Worm (Caenorhabditis elegans): ENCODE data around the gene aqp-3.

The aqp-3 gene

DNA sequence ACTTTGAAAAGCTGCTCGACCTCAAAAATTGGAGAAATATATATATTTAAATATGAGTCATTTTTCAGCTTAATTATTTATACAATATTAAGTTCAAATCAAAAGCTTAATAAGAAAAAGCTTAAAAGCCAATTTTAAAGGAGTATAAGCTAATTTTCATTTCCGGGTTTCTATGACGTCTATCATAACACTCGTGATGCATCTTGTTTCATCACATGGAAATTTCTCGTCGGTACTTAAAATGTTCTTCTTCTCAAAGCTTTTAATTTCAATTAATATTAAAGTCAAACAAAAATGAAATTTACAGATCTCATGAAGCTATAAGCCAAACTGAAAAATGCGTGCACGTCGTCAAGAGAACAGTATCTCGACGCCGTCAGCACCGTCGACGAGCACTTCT is 46.5 kb downstream of the aqp-3 start, which contains the start of gene rbr-2:
Gene rbr-2, plus strand, starts transcription at position 301 of the 400 bp plus-strand sequence.
- TF ChIP-seq M03D4.4 (tag; optimal IDR thresholded peaks at IDR 0.05), result no peak
- TF ChIP-seq snpc-4 (tag; optimal IDR thresholded peaks at IDR 0.05), result no peak
- TF ChIP-seq unc-120 (tag; optimal IDR thresholded peaks at IDR 0.05; ENCODE audit: poor library complexity, severe bottlenecking), result no peak
- TF ChIP-seq unc-39 (tag; optimal IDR thresholded peaks at IDR 0.05), result no peak
- TF ChIP-seq mls-2 (tag; optimal IDR thresholded peaks at IDR 0.05), result no peak
- TF ChIP-seq ceh-39 (tag; optimal IDR thresholded peaks at IDR 0.05), result no peak
- no peak for TF ChIP-seq lin-13 (tag; optimal IDR thresholded peaks at IDR 0.05)
- no peak for TF ChIP-seq blmp-1 (tag; optimal IDR thresholded peaks at IDR 0.05)

- peak; percentile 48 for TF ChIP-seq mls-2 (tag; optimal IDR thresholded peaks at IDR 0.05)
- no peak for TF ChIP-seq flh-1 (GFP tag; optimal IDR thresholded peaks at IDR 0.05)
- peak; percentile 39 for TF ChIP-seq pha-4 (tag; optimal IDR thresholded peaks at IDR 0.05)
- TF ChIP-seq ceh-39 (tag; optimal IDR thresholded peaks at IDR 0.05), result peak; percentile 32
- no peak for TF ChIP-seq drap-1 (GFP tag; optimal IDR thresholded peaks at IDR 0.05)
- no peak for TF ChIP-seq lin-32 (GFP tag; optimal IDR thresholded peaks at IDR 0.05)
- TF ChIP-seq hlh-1 (tag; optimal IDR thresholded peaks at IDR 0.05), result peak; percentile 45
- TF ChIP-seq mep-1 (tag; optimal IDR thresholded peaks at IDR 0.05), result peak; percentile 40
- TF ChIP-seq elt-1 (tag; optimal IDR thresholded peaks at IDR 0.05; ENCODE audit: borderline replicate concordance, insufficient read depth), result peak; percentile 27
- TF ChIP-seq cnd-1 (tag; optimal IDR thresholded peaks at IDR 0.05), result no peak
- TF ChIP-seq unc-62 (GFP tag; optimal IDR thresholded peaks at IDR 0.05), result peak; percentile 14
- no peak for TF ChIP-seq nhr-76 (tag; optimal IDR thresholded peaks at IDR 0.05)
- peak; percentile 20 for TF ChIP-seq nhr-237 (tag; optimal IDR thresholded peaks at IDR 0.05)
- no peak for TF ChIP-seq ceh-83 (GFP tag; optimal IDR thresholded peaks at IDR 0.05)
- no peak for TF ChIP-seq tbx-8 (GFP tag; optimal IDR thresholded peaks at IDR 0.05)
- TF ChIP-seq lsy-2 (tag; optimal IDR thresholded peaks at IDR 0.05), result peak; percentile 21
- TF ChIP-seq ces-1 (GFP tag; optimal IDR thresholded peaks at IDR 0.05), result peak; percentile 79
- peak; percentile 13 for TF ChIP-seq unc-120 (tag; optimal IDR thresholded peaks at IDR 0.05; ENCODE audit: poor library complexity, severe bottlenecking)
- peak; percentile 30 for TF ChIP-seq M03D4.4 (tag; optimal IDR thresholded peaks at IDR 0.05)
- TF ChIP-seq zip-8 (tag; optimal IDR thresholded peaks at IDR 0.05), result no peak
These were observed 47.2 kb downstream of the aqp-3 start for ce11 chrIV:10918877-10919560.

DNA sequence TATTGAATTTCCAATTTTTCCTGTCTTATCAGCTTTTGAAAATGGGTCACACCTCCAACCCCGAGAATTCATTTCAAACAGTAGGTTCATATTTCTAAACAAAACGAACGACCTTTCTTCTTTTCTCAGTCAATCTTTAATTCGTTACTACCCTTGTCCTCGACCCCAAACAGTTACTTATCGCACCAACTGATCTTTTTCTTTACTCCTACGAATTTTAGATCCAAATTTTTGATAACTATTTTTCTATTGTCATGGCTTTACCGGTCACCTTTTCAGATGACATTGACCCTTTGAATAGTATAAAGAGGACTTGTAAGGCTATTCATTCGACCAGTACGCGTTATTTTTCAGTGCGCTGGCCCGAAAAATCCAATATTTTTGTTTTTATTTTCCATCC is 50.1 kb downstream of the aqp-3 start:
- TF ChIP-seq zip-8 (tag; optimal IDR thresholded peaks at IDR 0.05) (no peak), nhr-2 (tag; optimal IDR thresholded peaks at IDR 0.05) (no peak), unc-39 (tag; optimal IDR thresholded peaks at IDR 0.05) (no peak), sem-2 (GFP tag; optimal IDR thresholded peaks at IDR 0.05) (no peak), elt-1 (tag; optimal IDR thresholded peaks at IDR 0.05; ENCODE audit: borderline replicate concordance, insufficient read depth) (no peak), ham-2 (GFP tag; optimal IDR thresholded peaks at IDR 0.05) (no peak), nhr-237 (tag; optimal IDR thresholded peaks at IDR 0.05) (no peak), lsy-2 (tag; optimal IDR thresholded peaks at IDR 0.05) (no peak), mep-1 (tag; optimal IDR thresholded peaks at IDR 0.05) (no peak), tbx-8 (GFP tag; optimal IDR thresholded peaks at IDR 0.05) (no peak), drap-1 (GFP tag; optimal IDR thresholded peaks at IDR 0.05) (no peak), mls-2 (tag; optimal IDR thresholded peaks at IDR 0.05) (no peak), ceh-39 (tag; optimal IDR thresholded peaks at IDR 0.05) (no peak), sptf-1 (tag; optimal IDR thresholded peaks at IDR 0.05) (no peak), snpc-4 (tag; optimal IDR thresholded peaks at IDR 0.05) (no peak)

DNA sequence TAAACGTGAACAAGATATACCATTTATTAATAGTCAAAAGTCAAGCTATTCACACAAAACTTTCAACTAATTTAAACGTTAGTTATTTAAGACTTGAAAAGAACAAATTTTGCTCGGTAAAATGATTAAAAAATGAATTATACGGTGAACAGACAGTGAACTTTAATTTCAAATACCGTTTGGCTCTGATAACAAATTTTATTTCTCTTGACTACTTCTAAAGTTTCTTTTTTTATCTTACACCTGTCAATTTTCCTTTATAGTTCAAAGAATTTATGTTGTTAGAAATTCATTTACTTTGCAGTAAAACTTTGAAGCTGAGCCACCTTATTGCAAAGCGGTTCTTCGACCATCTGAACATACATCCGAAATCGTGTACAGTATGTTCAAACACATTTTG is 50.9 kb downstream of the aqp-3 start, which contains the start of gene ZK593.3:
Gene ZK593.3, plus strand, starts transcription at position 301 of the 400 bp plus-strand sequence.
- TF ChIP-seq nhr-237 (tag; optimal IDR thresholded peaks at IDR 0.05) (no peak), zip-8 (tag; optimal IDR thresholded peaks at IDR 0.05) (no peak)

DNA sequence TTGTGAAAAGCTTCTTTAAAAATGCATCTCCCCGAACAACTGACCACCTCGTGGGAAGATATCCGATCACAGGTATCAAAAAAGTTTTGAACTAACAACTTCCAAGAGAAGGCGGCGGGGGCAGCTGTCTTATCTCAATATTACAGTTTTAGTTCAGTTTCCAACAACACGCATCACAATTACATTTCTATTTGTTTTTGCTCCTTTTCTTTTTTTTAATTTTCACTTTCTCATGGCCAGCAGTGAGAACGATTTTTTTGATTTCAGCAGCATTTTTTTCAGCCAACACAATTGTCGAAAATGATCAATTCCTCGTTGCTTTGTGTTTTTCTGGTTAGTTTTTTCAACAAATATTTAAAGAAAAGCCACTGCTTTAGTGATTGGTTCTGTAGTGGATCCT is 53.2 kb downstream of the aqp-3 start, which contains the start of gene ZK593.2:
Gene ZK593.2, plus strand, starts transcription at position 301 of the 400 bp plus-strand sequence.
- TF ChIP-seq tbx-8 (GFP tag; optimal IDR thresholded peaks at IDR 0.05) (no peak), M03D4.4 (tag; optimal IDR thresholded peaks at IDR 0.05) (no peak), ztf-11 (tag; optimal IDR thresholded peaks at IDR 0.05) (no peak), unc-39 (tag; optimal IDR thresholded peaks at IDR 0.05) (no peak), mep-1 (tag; optimal IDR thresholded peaks at IDR 0.05) (no peak), nhr-237 (tag; optimal IDR thresholded peaks at IDR 0.05) (no peak), elt-3 (tag; optimal IDR thresholded peaks at IDR 0.05) (no peak), mls-2 (tag; optimal IDR thresholded peaks at IDR 0.05) (no peak), lsy-2 (tag; optimal IDR thresholded peaks at IDR 0.05) (no peak), nhr-2 (tag; optimal IDR thresholded peaks at IDR 0.05) (no peak), cnd-1 (tag; optimal IDR thresholded peaks at IDR 0.05) (no peak), hlh-1 (tag; optimal IDR thresholded peaks at IDR 0.05) (no peak), elt-1 (tag; optimal IDR thresholded peaks at IDR 0.05; ENCODE audit: borderline replicate concordance, insufficient read depth) (no peak), nhr-76 (tag; optimal IDR thresholded peaks at IDR 0.05) (no peak), ceh-43 (GFP tag; optimal IDR thresholded peaks at IDR 0.05) (no peak), pha-4 (tag; optimal IDR thresholded peaks at IDR 0.05) (no peak), zip-8 (tag; optimal IDR thresholded peaks at IDR 0.05) (no peak), ham-2 (GFP tag; optimal IDR thresholded peaks at IDR 0.05) (no peak), nhr-12 (tag; optimal IDR thresholded peaks at IDR 0.05) (no peak)
